Worm (Caenorhabditis elegans) whole organism, young adult: ENCODE data around the gene mab-23.

Experiments used
- C17E4.6 ChIP-seq: fragments of 200-800 bp; sonication (Bioruptor generic); IDR thresholded peaks from 2 replicates; pipeline ENCODE4 v1.3.6; 2022; ENCODE audit warnings: missing genetic modification reagents, missing genetic modification characterization, missing compliant biosample characterization
- F33H1.4 ChIP-seq: fragments of 200-800 bp; sonication (Bioruptor generic); IDR thresholded peaks from 2 replicates; pipeline ENCODE4 v1.3.6; 2022; ENCODE audit warnings: missing genetic modification reagents, missing genetic modification characterization, missing compliant biosample characterization
- F37B4.10 ChIP-seq: fragments of 200-800 bp; sonication (Bioruptor generic); IDR thresholded peaks from 2 replicates; pipeline ENCODE4 v1.3.6; 2022; ENCODE audit warnings: missing genetic modification characterization, missing compliant biosample characterization
- athp-1 ChIP-seq: sonication (generic microtip); optimal IDR thresholded peaks from 2 replicates; lab custom pipeline; 2017; ENCODE audit warnings: mild to moderate bottlenecking, missing genetic modification characterization, missing compliant biosample characterization
- attf-5 ChIP-seq: fragments of 200-800 bp; sonication (Bioruptor generic); optimal IDR thresholded peaks from 2 replicates; lab custom pipeline; 2018; ENCODE audit warnings: mild to moderate bottlenecking, missing genetic modification characterization, missing compliant biosample characterization
- chd-7 ChIP-seq: sonication (generic microtip); optimal IDR thresholded peaks from 2 replicates; lab custom pipeline; 2016; ENCODE audit warnings: mild to moderate bottlenecking, missing genetic modification characterization, moderate library complexity, missing compliant biosample characterization
- die-1 ChIP-seq: sonication (generic microtip); optimal IDR thresholded peaks from 2 replicates; lab custom pipeline; 2016; ENCODE audit warnings: missing genotype, mild to moderate bottlenecking, missing genetic modification characterization, missing compliant biosample characterization
- dpl-1 ChIP-seq: fragments of 150-350 bp; optimal IDR thresholded peaks from 2 replicates; lab custom pipeline; 2014; ENCODE audit warnings: missing biosample characterization, missing genetic modification reagents, missing genetic modification characterization
- hmg-20 ChIP-seq: fragments of 200-800 bp; sonication (Bioruptor generic); IDR thresholded peaks from 2 replicates; pipeline ENCODE4 v1.3.6; 2022; ENCODE audit warnings: missing genetic modification reagents, missing genetic modification characterization, missing compliant biosample characterization
- lag-1 ChIP-seq: fragments of 200-800 bp; sonication (Bioruptor generic); IDR thresholded peaks from 2 replicates; pipeline ENCODE4 v1.3.6; 2022; ENCODE audit warnings: missing genetic modification reagents, missing genetic modification characterization, missing compliant biosample characterization
- let-526 ChIP-seq: fragments of 200-800 bp; sonication (Bioruptor generic); IDR thresholded peaks from 2 replicates; pipeline ENCODE4 v1.3.6; 2022; ENCODE audit warnings: missing genetic modification reagents, missing genetic modification characterization, missing compliant biosample characterization
- lin-26 ChIP-seq: fragments of 200-800 bp; sonication (Bioruptor generic); IDR thresholded peaks from 2 replicates; pipeline ENCODE4 v1.3.6; 2022; ENCODE audit warnings: missing genetic modification reagents, missing genetic modification characterization, missing compliant biosample characterization
- lin-35 ChIP-seq, 3 experiments: fragments of 150-350 bp in 2 of 3; sonication (generic microtip) in 1 of 3; optimal IDR thresholded peaks; 2 replicates each; lab custom pipeline; 2014 to 2018; ENCODE audit warnings: missing biosample characterization in 3 of 3, missing genetic modification characterization in 3 of 3, missing genetic modification reagents in 3 of 3
- madf-10 ChIP-seq: sonication (generic microtip); optimal IDR thresholded peaks from 2 replicates; lab custom pipeline; 2016; ENCODE audit warnings: mild to moderate bottlenecking, missing genetic modification characterization, missing compliant biosample characterization
- madf-8 ChIP-seq: fragments of 200-800 bp; sonication (Bioruptor generic); conservative IDR thresholded peaks from 2 replicates; pipeline ENCODE4 v1.3.6; 2022; ENCODE audit warnings: missing genetic modification reagents, missing genetic modification characterization, missing compliant biosample characterization
- mcd-1 ChIP-seq: fragments of 200-800 bp; sonication (Bioruptor generic); IDR thresholded peaks from 2 replicates; pipeline ENCODE4 v1.3.6; 2022; ENCODE audit warnings: missing genetic modification reagents, missing genetic modification characterization, missing compliant biosample characterization
- nfyb-1 ChIP-seq: fragments of 200-800 bp; sonication (Bioruptor generic); IDR thresholded peaks from 2 replicates; pipeline ENCODE4 v1.3.6; 2022; ENCODE audit warnings: missing genetic modification reagents, missing genetic modification characterization, missing compliant biosample characterization
- nhr-120 ChIP-seq: fragments of 200-800 bp; sonication (Bioruptor generic); IDR thresholded peaks from 2 replicates; pipeline ENCODE4 v1.3.6; 2022; ENCODE audit warnings: missing genetic modification characterization, missing compliant biosample characterization
- nhr-27 ChIP-seq: fragments of 200-800 bp; sonication (Bioruptor generic); optimal IDR thresholded peaks from 2 replicates; lab custom pipeline; 2018; ENCODE audit warnings: mild to moderate bottlenecking, missing genetic modification characterization, moderate library complexity, missing compliant biosample characterization
- nhr-80 ChIP-seq: sonication (generic microtip); optimal IDR thresholded peaks from 2 replicates; lab custom pipeline; 2016; ENCODE audit warnings: missing genetic modification characterization, missing compliant biosample characterization
- rec-8 ChIP-seq, 2 experiments: sonication (generic microtip); optimal IDR thresholded peaks; 2 replicates each; lab custom pipeline; 2016; ENCODE audit warnings: mild to moderate bottlenecking in 2 of 2, missing genetic modification characterization in 2 of 2, missing genetic modification reagents in 2 of 2, missing genotype in 2 of 2, missing biosample characterization in 1 of 2, missing compliant biosample characterization in 1 of 2, moderate library complexity in 1 of 2
- rpc-1 ChIP-seq, 2 experiments: fragments of 150-350 bp in 1 of 2; sonication (generic microtip) in 1 of 2; optimal IDR thresholded peaks; 2 replicates each; lab custom pipeline; 2014 to 2018; ENCODE audit warnings: missing biosample characterization in 1 of 2, missing genetic modification characterization in 1 of 2, missing genetic modification reagents in 1 of 2, missing genotype in 1 of 2
- sdz-38 ChIP-seq: sonication (generic microtip); optimal IDR thresholded peaks from 2 replicates; lab custom pipeline; 2016; ENCODE audit warnings: missing genotype, missing genetic modification characterization, missing compliant biosample characterization
- sea-2 ChIP-seq: fragments of 200-800 bp; sonication (Bioruptor generic); IDR thresholded peaks from 2 replicates; pipeline ENCODE4 v1.3.6; 2022; ENCODE audit warnings: missing genetic modification characterization, missing compliant biosample characterization
- snpc-4 ChIP-seq, 5 experiments: fragments of 150-350 bp in 1 of 5; sonication (generic microtip) in 4 of 5; optimal IDR thresholded peaks; 2 replicates each; lab custom pipeline; 2014 to 2018; ENCODE audit warnings: missing genetic modification characterization in 5 of 5, missing biosample characterization in 3 of 5, antibody characterized with exemption in 2 of 5, mild to moderate bottlenecking in 2 of 5, missing compliant biosample characterization in 2 of 5, missing genotype in 2 of 5, moderate library complexity in 2 of 5, missing genetic modification reagents in 1 of 5
- tbx-9 ChIP-seq: sonication (generic microtip); optimal IDR thresholded peaks from 2 replicates; lab custom pipeline; 2016; ENCODE audit warnings: borderline replicate concordance, missing genetic modification characterization, inconsistent platforms, missing compliant biosample characterization
- tlf-1 ChIP-seq: fragments of 200-800 bp; sonication (Bioruptor generic); optimal IDR thresholded peaks from 2 replicates; lab custom pipeline; 2018; ENCODE audit warnings: mild to moderate bottlenecking, missing genetic modification characterization, missing compliant biosample characterization
- unc-62 ChIP-seq: fragments of 150-350 bp; optimal IDR thresholded peaks from 2 replicates; lab custom pipeline; 2014; ENCODE audit warnings: missing biosample characterization, missing genetic modification reagents, missing genetic modification characterization
- xnd-1 ChIP-seq: sonication (generic microtip); optimal IDR thresholded peaks from 2 replicates; lab custom pipeline; 2016; ENCODE audit warnings: missing genotype, missing genetic modification reagents, missing genetic modification characterization, missing compliant biosample characterization
- ztf-25 ChIP-seq: fragments of 200-800 bp; sonication (Bioruptor generic); IDR thresholded peaks from 2 replicates; pipeline ENCODE4 v1.3.6; 2022; ENCODE audit warnings: missing genetic modification reagents, missing genetic modification characterization, missing compliant biosample characterization
- ztf-6 ChIP-seq: fragments of 200-800 bp; sonication (Bioruptor generic); IDR thresholded peaks from 2 replicates; pipeline ENCODE4 v1.3.6; 2022; ENCODE audit warnings: missing genetic modification reagents, missing genetic modification characterization, missing compliant biosample characterization

mab-23 gene

DNA sequence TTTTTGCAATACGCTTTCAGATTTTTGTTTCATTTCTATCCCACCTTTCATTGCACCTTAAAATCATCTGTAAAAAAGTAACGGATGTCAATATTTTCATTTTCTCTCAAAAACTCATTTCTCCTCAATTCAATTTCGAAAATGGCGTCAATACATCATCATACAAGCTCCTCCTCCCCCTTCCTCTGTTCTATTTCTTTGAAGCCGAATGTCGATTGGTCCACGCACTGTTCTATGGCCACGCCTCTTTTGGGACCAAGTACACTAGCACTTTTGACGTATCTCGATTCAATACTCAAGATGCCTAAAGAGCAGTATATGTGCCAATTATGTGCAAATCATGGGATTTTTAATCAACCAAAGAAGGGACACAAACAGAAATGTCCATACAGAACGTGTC is at the start of gene mab-23:
Gene mab-23, plus strand, starts transcription at position 301 of the 400 bp plus-strand sequence.
- TF ChIP-seq lin-26 (GFP tag; lab: Robert Waterston, UW) (no peak), dpl-1 (GFP tag; lab: Kevin White, UChicago) (no peak), die-1 (tag; lab: Kevin White, UChicago) (no peak), unc-62 (GFP tag; lab: Kevin White, UChicago) (no peak), rpc-1 (optimal IDR thresholded peaks at IDR 0.05; lab: Kevin White, UChicago) (no peak), rpc-1 (tag; optimal IDR thresholded peaks at IDR 0.05; lab: Kevin White, UChicago) (no peak), xnd-1 (tag; lab: Kevin White, UChicago) (no peak), sea-2 (GFP tag; lab: Robert Waterston, UW) (no peak), madf-8 (GFP tag; lab: Robert Waterston, UW) (no peak), ztf-25 (GFP tag; lab: Robert Waterston, UW) (no peak)

DNA sequence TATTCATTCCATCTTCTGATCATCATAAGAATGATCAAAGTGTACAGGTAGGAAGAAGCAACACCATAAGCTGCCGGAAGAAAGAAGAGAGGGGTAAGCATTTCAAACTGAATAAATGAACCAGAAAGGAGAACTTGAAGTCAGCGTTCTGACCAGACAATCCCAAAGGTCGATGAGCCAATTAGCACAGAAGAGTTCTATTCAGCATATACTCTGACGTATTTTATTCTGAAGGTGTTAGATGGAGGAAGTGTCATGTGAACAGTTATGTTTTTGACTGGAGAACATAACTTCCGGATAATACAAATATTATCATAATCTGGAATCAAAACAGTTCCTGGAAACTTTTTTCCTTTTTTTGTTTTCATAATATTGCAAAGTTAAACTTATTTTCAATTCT is 44.2 kb upstream of the mab-23 start, which contains the start of gene srg-32:
Gene srg-32, minus strand, starts transcription at position 101 of the 400 bp plus-strand sequence.
- TF ChIP-seq athp-1 (tag; lab: Kevin White, UChicago) (no peak), F33H1.4 (no peak), sdz-38 (tag; lab: Kevin White, UChicago) (no peak), nfyb-1 (GFP tag; lab: Robert Waterston, UW) (no peak), snpc-4 (GFP tag; optimal IDR thresholded peaks at IDR 0.05; lab: Kevin White, UChicago) (no peak), snpc-4 (tag; optimal IDR thresholded peaks at IDR 0.05; lab: Kevin White, UChicago) (no peak), nhr-27 (tag; lab: Kevin White, UChicago) (no peak), tbx-9 (tag; lab: Kevin White, UChicago) (no peak)
- TF ChIP-seq, all 124 proteins: peak for 0

ce11 chrV:10589774-10590528 is 42.9 kb upstream of the mab-23 start, which contains the start of gene ttr-23:
TSS of gene ttr-23 (minus strand) at chrV:10589860.
- TF ChIP-seq nhr-80 (tag; lab: Kevin White, UChicago) (peak; percentile 50), rec-8 (tag; optimal IDR thresholded peaks at IDR 0.05; lab: Kevin White, UChicago) (no peak), unc-62 (GFP tag; lab: Kevin White, UChicago) (peak; percentile 91)
- TF ChIP-seq, all 124 proteins: peak for 2

- no peak for TF ChIP-seq sdz-38 (tag; lab: Kevin White, UChicago)
- no peak for TF ChIP-seq hmg-20
- 0 out of 2 replicates have a peak, but pooled peaks have one; percentile 13 for TF ChIP-seq F37B4.10
- TF ChIP-seq let-526 (GFP tag; lab: Robert Waterston, UW) = no peak
- no peak for TF ChIP-seq attf-5 (GFP tag; lab: Kevin White, UChicago)
- no peak for TF ChIP-seq ztf-6 (GFP tag; lab: Robert Waterston, UW)
Observed at ce11 chrV:10592479-10592878, 40.4 kb upstream of the mab-23 start, which contains the start of gene T21C9.9. TSS of gene T21C9.9 (minus strand) at chrV:10592579.

- no peak for TF ChIP-seq mcd-1 (GFP tag; lab: Robert Waterston, UW)
- TF ChIP-seq madf-10 (tag; lab: Kevin White, UChicago) = no peak
- TF ChIP-seq C17E4.6 (GFP tag; lab: Robert Waterston, UW) = no peak
- TF ChIP-seq tlf-1 (GFP tag; lab: Kevin White, UChicago) = no peak
- TF ChIP-seq let-526 (GFP tag; lab: Robert Waterston, UW) = no peak
- TF ChIP-seq lin-35 (GFP tag; optimal IDR thresholded peaks at IDR 0.05; lab: Kevin White, UChicago) = no peak
- no peak for TF ChIP-seq nfyb-1 (GFP tag; lab: Robert Waterston, UW)
- TF ChIP-seq chd-7 = no peak
- no peak for TF ChIP-seq ztf-25 (GFP tag; lab: Robert Waterston, UW)
- no peak for TF ChIP-seq athp-1 (tag; lab: Kevin White, UChicago)
- no peak for TF ChIP-seq nhr-120 (GFP tag; lab: Robert Waterston, UW)
- TF ChIP-seq lag-1 (GFP tag; lab: Robert Waterston, UW) = no peak
Observed at ce11 chrV:10594810-10595209, 38.0 kb upstream of the mab-23 start, which contains the start of gene T21C9.11. TSS of gene T21C9.11 (minus strand) at chrV:10594910.
